Fruit fly (Drosophila melanogaster): Measurements from ENCODE around the gene CG3777.

- TF ChIP-seq CrebA (GFP tag; optimal IDR thresholded peaks at IDR 0.05; ENCODE audit: borderline replicate concordance) (no peak), pan (optimal IDR thresholded peaks at IDR 0.05) (no peak), Hnf4 (GFP tag; optimal IDR thresholded peaks at IDR 0.05) (no peak), usp (GFP tag; optimal IDR thresholded peaks at IDR 0.05) (no peak), lola (GFP tag; optimal IDR thresholded peaks at IDR 0.05) (no peak), h (GFP tag; optimal IDR thresholded peaks at IDR 0.05) (no peak), OdsH (GFP tag; optimal IDR thresholded peaks at IDR 0.05) (no peak), woc (GFP tag; optimal IDR thresholded peaks at IDR 0.05) (no peak), Myc (optimal IDR thresholded peaks at IDR 0.05) (no peak), br (GFP tag; optimal IDR thresholded peaks at IDR 0.05) (no peak), Mio (GFP tag; optimal IDR thresholded peaks at IDR 0.05) (no peak), ey (GFP tag; optimal IDR thresholded peaks at IDR 0.05) (no peak)
Observed at dm6 chrX:276065-276464, 3.4 kb upstream of the CG3777 start.
